Fruit fly (Drosophila melanogaster) whole organism, wandering third instar larva: Measurements from ENCODE around the gene CG45067.

Source experiments
- dmrt93B ChIP-seq: fragments of 200-800 bp; sonication (Bioruptor generic); optimal IDR thresholded peaks from 2 replicates; lab custom pipeline; 2018; ENCODE audit warnings: missing biosample characterization, mild to moderate bottlenecking, missing genetic modification characterization
- foxo ChIP-seq, 2 experiments: fragments of 200-800 bp; sonication (Bioruptor generic); optimal IDR thresholded peaks; 2 replicates in 1 of 2; 3 replicates in 1 of 2; lab custom pipeline; 2016 to 2017; ENCODE audit warnings: missing biosample characterization in 2 of 2, missing genetic modification characterization in 2 of 2
- h ChIP-seq: fragments of 200-800 bp; sonication (Bioruptor generic); optimal IDR thresholded peaks from 3 replicates; lab custom pipeline; 2016; ENCODE audit warnings: missing biosample characterization, mild to moderate bottlenecking, missing genetic modification characterization
- psq ChIP-seq: fragments of 200-800 bp; sonication (Bioruptor generic); optimal IDR thresholded peaks from 3 replicates; lab custom pipeline; 2017; ENCODE audit warnings: missing biosample characterization, mild to moderate bottlenecking, missing genetic modification characterization, moderate library complexity

dm6 chr3L:3142516-3143382 lies 28.5 kb upstream of the CG45067 start:
- TF ChIP-seq foxo (GFP tag; optimal IDR thresholded peaks at IDR 0.05; lab: Kevin White, UChicago): no peak
- peak; percentile 61 for TF ChIP-seq h
- TF ChIP-seq dmrt93B (GFP tag; lab: Kevin White, UChicago): no peak
- no peak for TF ChIP-seq psq (GFP tag; lab: Kevin White, UChicago)
